Worm (Caenorhabditis elegans) whole organism, L3 larva: Measurements from ENCODE around the gene dct-17.

Experiments
- ZK546.5 ChIP-seq: sonication (generic microtip); optimal IDR thresholded peaks from 2 replicates; lab custom pipeline; 2017; ENCODE audit warnings: missing biosample characterization, missing genetic modification characterization
- ceh-82 ChIP-seq: fragments of 150-350 bp; optimal IDR thresholded peaks from 2 replicates; lab custom pipeline; 2014; ENCODE audit warnings: missing biosample characterization, missing genetic modification characterization
- daf-12 ChIP-seq: fragments of 150-350 bp; optimal IDR thresholded peaks from 2 replicates; lab custom pipeline; 2014; ENCODE audit warnings: missing biosample characterization, missing genetic modification reagents, missing genetic modification characterization
- egl-5 ChIP-seq: fragments of 150-350 bp; optimal IDR thresholded peaks from 2 replicates; lab custom pipeline; 2017; ENCODE audit warnings: missing biosample characterization, missing genetic modification reagents, missing genetic modification characterization, inconsistent platforms
- elt-2 ChIP-seq: sonication (generic microtip); optimal IDR thresholded peaks from 2 replicates; lab custom pipeline; 2016; ENCODE audit warnings: missing genetic modification reagents, mild to moderate bottlenecking, missing genetic modification characterization, missing compliant biosample characterization
- eor-1 ChIP-seq, 2 experiments: fragments of 150-350 bp; optimal IDR thresholded peaks; 2 replicates each; lab custom pipeline; 2014 to 2018; ENCODE audit warnings: missing biosample characterization in 2 of 2, missing genetic modification characterization in 2 of 2
- fkh-10 ChIP-seq: sonication (generic microtip); optimal IDR thresholded peaks from 2 replicates; lab custom pipeline; 2017; ENCODE audit warnings: missing biosample characterization, missing genetic modification reagents, missing genetic modification characterization
- fos-1 ChIP-seq: fragments of 150-350 bp; optimal IDR thresholded peaks from 2 replicates; lab custom pipeline; 2014; ENCODE audit warnings: missing biosample characterization, missing genetic modification characterization
- lin-15B ChIP-seq: fragments of 150-350 bp; optimal IDR thresholded peaks from 2 replicates; lab custom pipeline; 2014; ENCODE audit warnings: missing biosample characterization, missing genetic modification characterization
- lin-39 ChIP-seq: fragments of 150-350 bp; optimal IDR thresholded peaks from 2 replicates; lab custom pipeline; 2018; ENCODE audit warnings: missing biosample characterization, missing genetic modification reagents, missing genetic modification characterization
- mml-1 ChIP-seq: fragments of 150-350 bp; sonication (generic microtip); optimal IDR thresholded peaks from 3 replicates; lab custom pipeline; 2014; ENCODE audit warnings: missing biosample characterization, missing genetic modification characterization
- nfya-1 ChIP-seq: sonication (generic microtip); optimal IDR thresholded peaks from 2 replicates; lab custom pipeline; 2017; ENCODE audit warnings: missing genetic modification characterization, mild to moderate bottlenecking, missing compliant biosample characterization, antibody characterized with exemption, moderate library complexity; ENCODE audit not compliant: insufficient read depth
- nhr-11 ChIP-seq: fragments of 150-350 bp; optimal IDR thresholded peaks from 2 replicates; lab custom pipeline; 2014; ENCODE audit warnings: missing biosample characterization, missing genetic modification characterization
- nhr-23 ChIP-seq: fragments of 150-350 bp; optimal IDR thresholded peaks from 2 replicates; lab custom pipeline; 2014; ENCODE audit warnings: missing biosample characterization, missing genetic modification reagents, missing genetic modification characterization
- nhr-67 ChIP-seq: fragments of 150-350 bp; optimal IDR thresholded peaks from 2 replicates; lab custom pipeline; 2014; ENCODE audit warnings: missing biosample characterization, missing genetic modification characterization
- nhr-76 ChIP-seq: fragments of 150-350 bp; sonication (generic microtip); optimal IDR thresholded peaks from 5 replicates; lab custom pipeline; 2014; ENCODE audit warnings: missing biosample characterization, missing genetic modification characterization
- nhr-77 ChIP-seq: fragments of 150-350 bp; optimal IDR thresholded peaks from 2 replicates; lab custom pipeline; 2014; ENCODE audit warnings: missing biosample characterization, missing genetic modification characterization
- pha-4 ChIP-seq: fragments of 150-350 bp; optimal IDR thresholded peaks from 2 replicates; lab custom pipeline; 2014; ENCODE audit warnings: missing biosample characterization, missing genetic modification reagents, missing genetic modification characterization
- pqm-1 ChIP-seq: fragments of 150-350 bp; optimal IDR thresholded peaks from 2 replicates; lab custom pipeline; 2017; ENCODE audit warnings: missing biosample characterization, missing genetic modification characterization, inconsistent platforms
- skn-1 ChIP-seq: fragments of 150-350 bp; optimal IDR thresholded peaks from 2 replicates; lab custom pipeline; 2014; ENCODE audit warnings: missing biosample characterization, missing genetic modification characterization
- snpc-4 ChIP-seq: fragments of 150-350 bp; optimal IDR thresholded peaks from 2 replicates; lab custom pipeline; 2014; ENCODE audit warnings: missing biosample characterization, missing genetic modification characterization
- tbx-2 ChIP-seq: sonication (generic microtip); optimal IDR thresholded peaks from 2 replicates; lab custom pipeline; 2016; ENCODE audit warnings: mild to moderate bottlenecking, missing genetic modification characterization, missing compliant biosample characterization
- unc-62 ChIP-seq: fragments of 150-350 bp; sonication (generic microtip); optimal IDR thresholded peaks from 4 replicates; lab custom pipeline; 2014; ENCODE audit warnings: missing biosample characterization, missing genetic modification reagents, missing genetic modification characterization
- zag-1 ChIP-seq: fragments of 150-350 bp; optimal IDR thresholded peaks from 2 replicates; lab custom pipeline; 2014; ENCODE audit warnings: missing biosample characterization, missing genetic modification characterization
- ztf-11 ChIP-seq: fragments of 150-350 bp; optimal IDR thresholded peaks from 2 replicates; lab custom pipeline; 2014; ENCODE audit warnings: missing biosample characterization, missing genetic modification characterization

The dct-17 gene

DNA sequence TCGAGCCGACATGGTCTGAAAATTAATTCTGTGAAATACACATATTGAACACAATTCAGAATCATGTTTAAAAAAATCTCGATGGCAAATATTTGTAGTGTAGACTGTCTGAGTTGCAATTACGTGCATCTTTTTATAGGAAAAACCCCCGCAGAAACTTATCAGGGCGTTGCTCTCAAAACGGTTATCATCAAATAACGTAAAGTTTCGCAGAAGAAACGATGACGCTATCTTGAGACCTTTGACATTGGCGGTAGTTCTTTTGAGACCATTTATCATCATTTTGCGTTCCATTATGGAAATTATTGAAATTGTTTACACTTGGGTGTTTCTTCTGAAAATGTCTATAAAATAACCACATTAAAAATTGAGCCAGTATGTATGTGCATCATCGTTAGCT, at the start of gene dct-17:
Gene dct-17, minus strand, starts transcription at position 23 of the 400 bp plus-strand sequence.
- no peak for TF ChIP-seq snpc-4
- TF ChIP-seq elt-2 (tag; lab: Kevin White, UChicago) = peak; percentile 58
- peak; percentile 35 for TF ChIP-seq pqm-1
- TF ChIP-seq, all 47 proteins: peak for 2

DNA sequence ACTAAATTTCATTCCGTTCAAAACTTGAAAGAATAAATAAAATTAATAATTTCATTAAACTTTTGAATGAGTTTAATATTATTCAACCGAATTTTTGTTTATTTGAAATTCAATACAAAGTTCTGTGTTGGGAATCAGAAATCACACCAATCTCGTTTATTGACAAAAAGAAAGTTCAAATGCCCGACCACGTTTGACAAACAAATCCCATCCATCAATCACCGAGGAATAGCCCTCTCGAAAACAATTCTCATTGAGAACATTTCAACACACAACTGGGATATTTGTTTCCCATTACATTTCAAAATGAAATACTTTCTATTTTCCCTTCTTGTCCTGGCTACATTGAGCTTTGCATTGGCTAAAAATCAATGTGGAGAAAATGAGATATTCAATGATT, 47.3 kb upstream of the dct-17 start, which contains the start of gene F53C11.9:
Gene F53C11.9, plus strand, starts transcription at position 159 of the 400 bp plus-strand sequence.
- TF ChIP-seq mml-1 (tag; lab: Kevin White, UChicago) (no peak), ceh-82 (tag; lab: Kevin White, UChicago) (no peak), daf-12 (no peak), nhr-77 (no peak), egl-5 (tag; lab: Kevin White, UChicago) (peak; percentile 96), fkh-10 (GFP tag; lab: Kevin White, UChicago) (no peak), unc-62 (GFP tag; lab: Kevin White, UChicago) (peak; percentile 32), lin-39 (tag; lab: Kevin White, UChicago) (peak; percentile 72), nfya-1 (peak; percentile 10), nhr-76 (no peak), pha-4 (tag; lab: Kevin White, UChicago) (peak; percentile 52), lin-15B (tag; lab: Kevin White, UChicago) (no peak), nhr-11 (tag; lab: Kevin White, UChicago) (no peak), fos-1 (no peak)

ce11 chrV:13775529-13775928, 44.9 kb upstream of the dct-17 start, which contains the start of gene F53C11.1:
TSS of gene F53C11.1 (plus strand) at chrV:13775796.
- TF ChIP-seq nfya-1 = no peak
- peak; percentile 73 for TF ChIP-seq pqm-1
- TF ChIP-seq nhr-67 (tag; lab: Kevin White, UChicago) = no peak
- no peak for TF ChIP-seq ZK546.5 (tag; lab: Kevin White, UChicago)
- TF ChIP-seq nhr-23 (tag; lab: Kevin White, UChicago) = no peak
- no peak for TF ChIP-seq skn-1 (tag; lab: Kevin White, UChicago)
- TF ChIP-seq elt-2 (tag; lab: Kevin White, UChicago) = peak; percentile 28
- TF ChIP-seq lin-15B (tag; lab: Kevin White, UChicago) = no peak
- no peak for TF ChIP-seq ztf-11 (tag; lab: Kevin White, UChicago)
- TF ChIP-seq, all 47 proteins: peak for 2

- TF ChIP-seq elt-2 (tag; lab: Kevin White, UChicago) = peak; percentile 40
- TF ChIP-seq unc-62 (GFP tag; lab: Kevin White, UChicago) = no peak
- TF ChIP-seq pqm-1 = peak; percentile 40
These were observed 40.6 kb upstream of the dct-17 start, which contains the start of gene F20G2.5 for ce11 chrV:13771209-13771608. TSS of gene F20G2.5 (plus strand) at chrV:13771509.

DNA sequence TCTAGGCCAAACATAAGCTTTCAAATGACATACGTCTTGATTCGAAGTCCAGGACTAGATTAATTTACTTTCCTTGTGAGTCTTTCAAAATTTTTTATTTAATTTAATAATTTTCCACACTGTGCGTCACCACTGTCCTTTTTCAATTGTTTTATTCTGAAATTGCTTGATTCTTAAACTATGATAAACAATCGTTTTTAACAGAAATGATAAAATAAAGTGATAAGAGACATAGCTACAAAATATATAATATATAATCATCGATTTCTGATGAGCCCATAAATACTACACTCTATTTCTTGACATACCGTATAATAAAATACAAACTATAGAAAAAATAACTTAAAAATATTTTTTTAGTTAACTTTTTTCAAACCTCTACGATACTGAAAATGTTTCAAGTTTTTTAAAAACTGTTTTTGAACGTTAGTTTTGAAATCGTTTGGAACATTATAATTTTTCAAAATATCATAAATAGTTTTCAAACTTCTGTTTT, 38.4 kb upstream of the dct-17 start, which contains the start of gene nas-24:
Gene nas-24, plus strand, starts transcription at position 446 of the 496 bp plus-strand sequence.
- TF ChIP-seq daf-12 = no peak
- peak; percentile 51 for TF ChIP-seq elt-2 (tag; lab: Kevin White, UChicago)
- TF ChIP-seq eor-1 (tag; optimal IDR thresholded peaks at IDR 0.05; lab: Kevin White, UChicago) = no peak
- peak; percentile 85 for TF ChIP-seq pqm-1

- no peak for TF ChIP-seq zag-1
- no peak for TF ChIP-seq ZK546.5 (tag; lab: Kevin White, UChicago)
- peak; percentile 63 for TF ChIP-seq nhr-23 (tag; lab: Kevin White, UChicago)
- TF ChIP-seq, all 47 proteins: peak for 1
These were observed 37.8 kb upstream of the dct-17 start, which contains the start of gene F20G2.3 for ce11 chrV:13768388-13768787. TSS of gene F20G2.3 (minus strand) at chrV:13768488.

DNA sequence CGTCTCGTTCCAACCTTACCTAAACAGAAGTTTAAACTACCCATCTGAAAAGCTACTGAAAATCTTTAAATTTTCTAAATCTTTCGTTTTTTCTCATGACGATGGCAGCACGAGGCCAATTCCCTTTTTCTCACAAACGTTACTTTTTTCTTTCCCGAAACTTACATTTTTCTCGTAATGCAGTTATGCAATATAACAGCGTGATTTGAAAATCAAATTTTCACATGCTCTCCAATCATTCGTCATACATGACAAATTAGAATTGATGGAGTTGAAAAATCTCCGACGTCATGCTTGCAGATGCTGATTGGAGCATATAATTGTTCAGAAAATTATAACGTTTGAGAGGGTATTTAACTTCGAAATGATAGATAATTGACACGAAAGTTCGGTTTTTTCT, 33.1 kb upstream of the dct-17 start:
- TF ChIP-seq fkh-10 (GFP tag; lab: Kevin White, UChicago) (no peak), nhr-11 (tag; lab: Kevin White, UChicago) (peak; percentile 18)

DNA sequence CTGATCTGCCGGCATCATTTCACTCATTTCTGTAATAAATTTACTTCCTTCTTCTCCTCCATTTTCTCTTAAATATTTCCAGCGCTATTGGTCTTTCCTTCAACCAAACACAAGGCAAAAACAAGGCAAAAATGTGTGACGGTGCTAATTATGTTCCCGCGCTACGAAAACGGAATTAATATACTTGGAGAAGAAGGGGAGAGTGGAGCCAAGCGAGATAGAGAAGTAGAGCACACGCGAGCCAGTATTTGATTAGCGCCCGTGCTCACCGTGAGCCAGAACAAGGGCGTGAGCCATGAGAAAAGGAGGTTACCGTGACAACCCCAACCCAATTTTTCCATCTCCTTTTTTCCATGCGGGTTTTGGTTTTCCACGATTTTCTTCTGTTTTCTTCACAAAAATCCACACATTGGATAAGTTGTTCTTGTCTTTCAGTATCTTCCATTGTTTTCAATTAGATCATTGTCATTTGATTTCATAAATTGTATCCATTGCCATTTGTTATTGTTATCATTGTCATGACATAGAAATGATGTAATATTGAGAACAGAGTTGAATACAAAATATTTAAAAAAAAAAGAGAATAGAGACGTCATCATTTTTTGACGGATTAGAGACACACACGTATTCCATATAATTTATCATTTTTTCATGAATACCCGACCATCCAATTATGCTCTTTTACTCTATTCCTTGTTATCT, 32.0 kb upstream of the dct-17 start, which contains the start of gene F20G2.6:
Gene F20G2.6, plus strand, starts transcription at position 652 of the 702 bp plus-strand sequence.
- TF ChIP-seq tbx-2 (tag; lab: Kevin White, UChicago) (no peak), nhr-11 (tag; lab: Kevin White, UChicago) (no peak), pqm-1 (no peak)
